Worm (Caenorhabditis elegans) whole organism, L2 larva: ENCODE measurements around the gene gta-1.

Experiments
- C34F6.9 ChIP-seq: fragments of 150-350 bp; optimal IDR thresholded peaks from 2 replicates; lab custom pipeline; 2014; ENCODE audit warnings: missing biosample characterization, missing genetic modification characterization
- Y55F3AM.14 ChIP-seq: fragments of 200-800 bp; sonication (Bioruptor generic); optimal IDR thresholded peaks from 2 replicates; lab custom pipeline; 2018; ENCODE audit warnings: mild to moderate bottlenecking, missing genetic modification characterization, missing compliant biosample characterization
- aly-2 ChIP-seq: fragments of 150-350 bp; optimal IDR thresholded peaks from 2 replicates; lab custom pipeline; 2014; ENCODE audit warnings: missing biosample characterization, missing genetic modification characterization
- ama-1 ChIP-seq: fragments of 150-350 bp; optimal IDR thresholded peaks from 2 replicates; lab custom pipeline; 2018; ENCODE audit warnings: inconsistent platforms
- blmp-1 ChIP-seq: sonication (generic microtip); optimal IDR thresholded peaks from 2 replicates; lab custom pipeline; 2017; ENCODE audit warnings: missing genetic modification characterization, mild to moderate bottlenecking, missing compliant biosample characterization, antibody characterized with exemption, moderate library complexity; ENCODE audit not compliant: insufficient read depth
- ceh-16 ChIP-seq: fragments of 150-350 bp; optimal IDR thresholded peaks from 2 replicates; lab custom pipeline; 2014; ENCODE audit warnings: missing biosample characterization, missing genetic modification characterization
- ceh-82 ChIP-seq: fragments of 150-350 bp; optimal IDR thresholded peaks from 2 replicates; lab custom pipeline; 2014; ENCODE audit warnings: missing biosample characterization, missing genetic modification characterization
- dmd-4 ChIP-seq: sonication (generic microtip); optimal IDR thresholded peaks from 2 replicates; lab custom pipeline; 2017; ENCODE audit warnings: missing biosample characterization, missing genetic modification characterization
- egl-27 ChIP-seq: sonication (generic microtip); optimal IDR thresholded peaks from 3 replicates; lab custom pipeline; 2017; ENCODE audit warnings: missing biosample characterization, missing genetic modification reagents, missing genetic modification characterization
- elt-1 ChIP-seq: fragments of 150-350 bp; optimal IDR thresholded peaks from 2 replicates; lab custom pipeline; 2014; ENCODE audit warnings: missing biosample characterization, missing genetic modification characterization
- gmeb-1 ChIP-seq: fragments of 150-350 bp; optimal IDR thresholded peaks from 2 replicates; lab custom pipeline; 2014; ENCODE audit warnings: missing biosample characterization, missing genetic modification characterization
- lin-11 ChIP-seq: fragments of 150-350 bp; sonication (generic microtip); optimal IDR thresholded peaks from 2 replicates; lab custom pipeline; 2014; ENCODE audit warnings: missing biosample characterization, missing genetic modification characterization, inconsistent platforms, mixed read lengths
- lin-13 ChIP-seq: fragments of 150-350 bp; optimal IDR thresholded peaks from 2 replicates; lab custom pipeline; 2014; ENCODE audit warnings: missing biosample characterization, missing genetic modification reagents, missing genetic modification characterization
- lsy-2 ChIP-seq, 2 experiments: fragments of 150-350 bp in 1 of 2; sonication (generic microtip) in 1 of 2; optimal IDR thresholded peaks; 2 replicates each; lab custom pipeline; 2014 to 2017; ENCODE audit warnings: missing biosample characterization in 2 of 2, missing genetic modification characterization in 2 of 2
- mab-5 ChIP-seq: fragments of 150-350 bp; optimal IDR thresholded peaks from 2 replicates; lab custom pipeline; 2014; ENCODE audit warnings: missing biosample characterization, missing genetic modification characterization
- mbf-1 ChIP-seq: sonication (generic microtip); optimal IDR thresholded peaks from 2 replicates; lab custom pipeline; 2017; ENCODE audit warnings: missing biosample characterization, missing genetic modification characterization
- mdl-1 ChIP-seq, 2 experiments: fragments of 150-350 bp in 1 of 2; sonication (generic microtip) in 1 of 2; optimal IDR thresholded peaks; 2 replicates each; lab custom pipeline; 2017; ENCODE audit warnings: missing biosample characterization in 2 of 2, missing genetic modification characterization in 2 of 2
- nhr-10 ChIP-seq: sonication (generic microtip); optimal IDR thresholded peaks from 2 replicates; lab custom pipeline; 2017; ENCODE audit warnings: missing biosample characterization, missing genetic modification characterization
- nhr-12 ChIP-seq: fragments of 150-350 bp; optimal IDR thresholded peaks from 2 replicates; lab custom pipeline; 2014; ENCODE audit warnings: missing biosample characterization, missing genetic modification characterization
- nhr-21 ChIP-seq: fragments of 150-350 bp; optimal IDR thresholded peaks from 2 replicates; lab custom pipeline; 2014; ENCODE audit warnings: missing biosample characterization, missing genetic modification characterization
- nhr-237 ChIP-seq: fragments of 150-350 bp; optimal IDR thresholded peaks from 2 replicates; lab custom pipeline; 2014; ENCODE audit warnings: missing biosample characterization, missing genetic modification characterization
- nhr-25 ChIP-seq: fragments of 150-350 bp; sonication (generic microtip); optimal IDR thresholded peaks from 3 replicates; lab custom pipeline; 2014; ENCODE audit warnings: missing biosample characterization, missing genetic modification characterization
- nhr-6 ChIP-seq: fragments of 150-350 bp; optimal IDR thresholded peaks from 2 replicates; lab custom pipeline; 2014; ENCODE audit warnings: missing biosample characterization, missing genetic modification characterization
- nhr-77 ChIP-seq: fragments of 150-350 bp; optimal IDR thresholded peaks from 2 replicates; lab custom pipeline; 2014; ENCODE audit warnings: missing biosample characterization, missing genetic modification characterization
- peb-1 ChIP-seq: fragments of 150-350 bp; optimal IDR thresholded peaks from 2 replicates; lab custom pipeline; 2014; ENCODE audit warnings: missing biosample characterization, missing genetic modification characterization
- sem-4 ChIP-seq: fragments of 150-350 bp; optimal IDR thresholded peaks from 2 replicates; lab custom pipeline; 2014; ENCODE audit warnings: missing biosample characterization, missing genetic modification reagents, missing genetic modification characterization
- skn-1 ChIP-seq: sonication (generic microtip); optimal IDR thresholded peaks from 2 replicates; lab custom pipeline; 2017; ENCODE audit warnings: missing biosample characterization, missing genetic modification characterization
- sma-3 ChIP-seq: sonication (generic microtip); optimal IDR thresholded peaks from 2 replicates; lab custom pipeline; 2016; ENCODE audit warnings: missing genetic modification reagents, missing genetic modification characterization, missing compliant biosample characterization
- sma-9 ChIP-seq, 2 experiments: fragments of 150-350 bp in 1 of 2; sonication (generic microtip) in 1 of 2; optimal IDR thresholded peaks; 2 replicates each; lab custom pipeline; 2014 to 2016; ENCODE audit warnings: missing genetic modification characterization in 2 of 2, mild to moderate bottlenecking in 1 of 2, missing biosample characterization in 1 of 2, missing compliant biosample characterization in 1 of 2, missing genetic modification reagents in 1 of 2, moderate library complexity in 1 of 2
- snpc-4 ChIP-seq: fragments of 150-350 bp; optimal IDR thresholded peaks from 2 replicates; lab custom pipeline; 2014; ENCODE audit warnings: missing biosample characterization, missing genetic modification characterization
- unc-55 ChIP-seq: fragments of 150-350 bp; sonication (generic microtip); optimal IDR thresholded peaks from 3 replicates; lab custom pipeline; 2014; ENCODE audit warnings: missing biosample characterization, missing genetic modification reagents, missing genetic modification characterization
- unc-62 ChIP-seq: fragments of 150-350 bp; optimal IDR thresholded peaks from 2 replicates; lab custom pipeline; 2014; ENCODE audit warnings: missing biosample characterization, missing genetic modification reagents, missing genetic modification characterization
- zag-1 ChIP-seq: fragments of 150-350 bp; optimal IDR thresholded peaks from 2 replicates; lab custom pipeline; 2014; ENCODE audit warnings: missing biosample characterization, missing genetic modification characterization
- ztf-1 ChIP-seq: fragments of 200-800 bp; sonication (Bioruptor generic); conservative IDR thresholded peaks from 2 replicates; pipeline ENCODE4 v1.3.6; 2022; ENCODE audit warnings: missing genetic modification characterization, missing compliant biosample characterization

The gta-1 gene

DNA sequence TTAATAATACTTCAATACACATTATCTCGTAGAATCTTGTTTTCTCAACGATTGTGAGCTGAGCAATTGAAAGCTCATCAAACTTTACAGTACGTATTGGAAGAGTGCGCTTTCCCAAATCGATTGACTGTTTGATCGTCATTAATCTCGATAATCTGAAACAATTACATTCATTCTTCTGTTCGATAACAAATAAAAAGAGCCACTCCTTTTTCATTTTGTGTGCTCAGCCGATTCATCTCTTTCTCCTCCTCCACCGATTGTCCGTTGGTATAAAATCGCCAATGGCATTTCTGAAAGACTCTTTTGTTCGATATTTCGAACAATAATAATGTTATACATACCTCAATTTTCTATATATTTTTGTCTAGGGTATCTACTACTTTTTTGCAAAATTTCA is 43.3 kb downstream of the gta-1 start, which contains the start of gene nas-12:
TSS of gene nas-12 (plus strand) at position 301 of the 400 bp plus-strand sequence.
- TF ChIP-seq lin-13 (no peak), nhr-10 (tag; lab: Kevin White, UChicago) (no peak), zag-1 (no peak), nhr-77 (tag; lab: Kevin White, UChicago) (no peak), snpc-4 (tag; lab: Kevin White, UChicago) (no peak), blmp-1 (tag; lab: Kevin White, UChicago) (no peak), gmeb-1 (tag; lab: Kevin White, UChicago) (no peak), dmd-4 (tag; lab: Kevin White, UChicago) (no peak), egl-27 (tag; lab: Kevin White, UChicago) (no peak), sem-4 (tag; lab: Kevin White, UChicago) (no peak), ama-1 (lab: Kevin White, UChicago) (no peak), sma-9 (GFP tag; optimal IDR thresholded peaks at IDR 0.05; lab: Kevin White, UChicago) (no peak), sma-9 (tag; optimal IDR thresholded peaks at IDR 0.05; lab: Kevin White, UChicago) (no peak), sma-3 (no peak), nhr-6 (tag; lab: Kevin White, UChicago) (no peak), mbf-1 (tag; lab: Kevin White, UChicago) (no peak), nhr-237 (tag; lab: Kevin White, UChicago) (no peak), ztf-1 (GFP tag; lab: Robert Waterston, UW) (no peak)

DNA sequence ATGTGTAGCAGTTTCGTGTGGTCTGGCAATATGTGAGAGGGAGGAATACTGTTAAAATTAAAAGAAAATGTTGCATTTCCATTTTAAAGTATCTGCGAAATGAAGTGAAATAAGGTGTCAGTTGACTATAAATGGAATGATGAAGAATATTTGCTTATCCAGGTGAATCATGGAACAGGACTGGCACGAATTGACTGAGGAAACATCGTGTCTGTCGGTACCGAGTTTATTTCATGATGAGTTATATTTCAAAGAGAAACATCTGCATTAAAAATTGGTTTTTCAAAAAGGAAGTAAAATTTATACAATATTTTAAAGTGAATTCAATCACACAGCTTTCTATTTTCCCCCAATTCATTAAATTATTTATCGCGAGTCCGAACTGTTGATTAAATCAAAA is 47.1 kb downstream of the gta-1 start, which contains the start of gene F01G10.6:
TSS of gene F01G10.6 (minus strand) at position 101 of the 400 bp plus-strand sequence.
- TF ChIP-seq Y55F3AM.14 (GFP tag; lab: Kevin White, UChicago) = no peak
- no peak for TF ChIP-seq mdl-1 (tag; optimal IDR thresholded peaks at IDR 0.05; lab: Kevin White, UChicago)
- no peak for TF ChIP-seq ztf-1 (GFP tag; lab: Robert Waterston, UW)
- TF ChIP-seq aly-2 (tag; lab: Kevin White, UChicago) = no peak
- TF ChIP-seq unc-62 (GFP tag; lab: Kevin White, UChicago) = no peak
- TF ChIP-seq sma-9 (GFP tag; optimal IDR thresholded peaks at IDR 0.05; lab: Kevin White, UChicago) = no peak
- no peak for TF ChIP-seq sma-9 (tag; optimal IDR thresholded peaks at IDR 0.05; lab: Kevin White, UChicago)
- no peak for TF ChIP-seq nhr-10 (tag; lab: Kevin White, UChicago)
- no peak for TF ChIP-seq nhr-12 (tag; lab: Kevin White, UChicago)
- no peak for TF ChIP-seq nhr-25
- no peak for TF ChIP-seq peb-1
- TF ChIP-seq elt-1 (tag; lab: Kevin White, UChicago) = no peak
- TF ChIP-seq nhr-21 = no peak
- TF ChIP-seq lin-11 (tag; lab: Kevin White, UChicago) = no peak
- TF ChIP-seq mab-5 (tag; lab: Kevin White, UChicago) = no peak
- no peak for TF ChIP-seq C34F6.9
- no peak for TF ChIP-seq lsy-2 (tag; optimal IDR thresholded peaks at IDR 0.05; lab: Kevin White, UChicago)
- no peak for TF ChIP-seq blmp-1 (tag; lab: Kevin White, UChicago)
- TF ChIP-seq, all 48 proteins: peak for 0

DNA sequence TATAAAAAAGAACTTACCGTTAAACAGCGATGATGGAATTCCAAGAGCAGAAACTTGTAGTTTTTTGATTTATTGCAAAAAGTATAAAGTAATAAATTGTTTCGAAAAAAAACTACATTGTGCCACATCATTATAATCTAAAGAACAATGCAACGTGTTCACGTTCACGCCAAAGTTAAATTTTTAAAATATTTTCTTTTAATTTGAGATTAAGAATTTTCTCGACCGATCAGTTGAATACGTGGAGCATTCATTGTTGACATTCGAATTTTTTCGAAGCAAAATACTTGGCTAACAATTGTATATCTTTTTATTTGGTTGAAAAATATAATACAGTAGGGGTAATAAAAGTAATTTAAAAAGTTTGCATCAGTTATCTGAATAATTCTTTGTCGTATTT is 50.5 kb downstream of the gta-1 start, which contains the start of gene F01G10.5:
TSS of gene F01G10.5 (minus strand) at position 101 of the 400 bp plus-strand sequence.
- TF ChIP-seq unc-55 (GFP tag; lab: Kevin White, UChicago) (no peak), dmd-4 (tag; lab: Kevin White, UChicago) (no peak), nhr-10 (tag; lab: Kevin White, UChicago) (no peak), ceh-82 (tag; lab: Kevin White, UChicago) (no peak), mbf-1 (tag; lab: Kevin White, UChicago) (no peak), lsy-2 (tag; optimal IDR thresholded peaks at IDR 0.05; lab: Kevin White, UChicago) (no peak), unc-62 (GFP tag; lab: Kevin White, UChicago) (no peak)
- TF ChIP-seq, all 48 proteins: peak for 0

DNA sequence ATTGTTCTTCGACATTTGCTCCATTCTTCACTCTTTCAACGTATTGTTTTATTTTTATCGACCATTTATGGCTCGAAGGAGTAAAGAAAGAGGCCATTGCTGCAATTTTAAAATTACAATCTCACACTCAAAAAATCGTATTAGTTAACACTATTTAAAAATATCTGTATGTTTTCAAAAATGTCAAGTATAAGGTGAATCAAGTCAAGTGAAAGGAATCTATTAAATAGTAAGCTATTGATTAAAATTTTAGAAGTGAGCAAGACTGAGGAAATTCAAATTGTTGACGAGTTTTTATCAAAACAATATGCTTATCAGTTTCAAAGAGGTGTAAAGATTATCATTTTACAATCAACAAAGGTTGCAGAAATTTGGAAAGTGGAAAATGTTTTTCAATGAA is 52.0 kb downstream of the gta-1 start, which contains the start of gene F01G10.4:
TSS of gene F01G10.4 (minus strand) at position 101 of the 400 bp plus-strand sequence.
- TF ChIP-seq ceh-16 (tag; lab: Kevin White, UChicago) = no peak
- no peak for TF ChIP-seq lsy-2 (tag; optimal IDR thresholded peaks at IDR 0.05; lab: Kevin White, UChicago)
- no peak for TF ChIP-seq skn-1 (tag; lab: Kevin White, UChicago)
- TF ChIP-seq egl-27 (tag; lab: Kevin White, UChicago) = no peak
- no peak for TF ChIP-seq lin-13
- TF ChIP-seq dmd-4 (tag; lab: Kevin White, UChicago) = no peak
